Worm (Caenorhabditis elegans): ENCODE data around the gene T25B9.8.

T25B9.8 gene

DNA sequence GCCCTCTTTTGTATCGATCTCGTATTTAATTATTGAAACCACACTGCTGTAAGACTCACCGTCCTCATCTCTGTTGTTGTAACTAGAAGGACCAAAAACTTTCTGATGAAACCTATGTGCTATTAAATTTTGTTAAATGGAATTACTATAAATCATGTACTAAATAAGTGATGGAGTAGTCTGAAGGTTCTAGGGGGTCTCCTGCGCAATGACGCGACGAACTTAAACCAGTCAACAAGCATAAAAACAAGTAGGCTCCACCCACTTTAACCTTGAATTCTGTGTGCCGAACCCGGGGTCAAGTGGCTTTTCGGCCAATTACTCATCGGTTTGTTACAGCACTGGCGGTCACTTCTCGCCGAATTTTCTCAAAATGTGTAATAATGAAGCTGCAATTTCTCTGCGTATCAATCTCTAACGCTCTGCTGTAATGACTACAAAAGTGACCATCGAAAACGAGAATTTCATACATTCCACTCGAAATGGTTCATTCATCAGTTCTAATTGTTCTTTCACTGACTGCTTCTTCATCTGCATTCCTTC, 30.9 kb downstream of the T25B9.8 start, which contains the start of gene grl-21:
Gene grl-21, plus strand, starts transcription at position 464 of the 543 bp plus-strand sequence.
- TF ChIP-seq ceh-48 (tag; optimal IDR thresholded peaks at IDR 0.05) = no peak
- no peak for TF ChIP-seq ceh-45 (GFP tag; IDR thresholded peaks at IDR 0.05)
- TF ChIP-seq elt-2 (tag; optimal IDR thresholded peaks at IDR 0.05) = no peak
- no peak for TF ChIP-seq pros-1 (tag; optimal IDR thresholded peaks at IDR 0.05)
- no peak for TF ChIP-seq sox-2 (GFP tag; IDR thresholded peaks at IDR 0.05)
- TF ChIP-seq lin-11 (tag; optimal IDR thresholded peaks at IDR 0.05) = no peak
- TF ChIP-seq eyg-1 (tag; optimal IDR thresholded peaks at IDR 0.05) = no peak
- no peak for TF ChIP-seq ref-2 (tag; optimal IDR thresholded peaks at IDR 0.05)
- no peak for TF ChIP-seq ceh-24 (tag; optimal IDR thresholded peaks at IDR 0.05)
- TF ChIP-seq hlh-13 (GFP tag; optimal IDR thresholded peaks at IDR 0.05) = no peak

DNA sequence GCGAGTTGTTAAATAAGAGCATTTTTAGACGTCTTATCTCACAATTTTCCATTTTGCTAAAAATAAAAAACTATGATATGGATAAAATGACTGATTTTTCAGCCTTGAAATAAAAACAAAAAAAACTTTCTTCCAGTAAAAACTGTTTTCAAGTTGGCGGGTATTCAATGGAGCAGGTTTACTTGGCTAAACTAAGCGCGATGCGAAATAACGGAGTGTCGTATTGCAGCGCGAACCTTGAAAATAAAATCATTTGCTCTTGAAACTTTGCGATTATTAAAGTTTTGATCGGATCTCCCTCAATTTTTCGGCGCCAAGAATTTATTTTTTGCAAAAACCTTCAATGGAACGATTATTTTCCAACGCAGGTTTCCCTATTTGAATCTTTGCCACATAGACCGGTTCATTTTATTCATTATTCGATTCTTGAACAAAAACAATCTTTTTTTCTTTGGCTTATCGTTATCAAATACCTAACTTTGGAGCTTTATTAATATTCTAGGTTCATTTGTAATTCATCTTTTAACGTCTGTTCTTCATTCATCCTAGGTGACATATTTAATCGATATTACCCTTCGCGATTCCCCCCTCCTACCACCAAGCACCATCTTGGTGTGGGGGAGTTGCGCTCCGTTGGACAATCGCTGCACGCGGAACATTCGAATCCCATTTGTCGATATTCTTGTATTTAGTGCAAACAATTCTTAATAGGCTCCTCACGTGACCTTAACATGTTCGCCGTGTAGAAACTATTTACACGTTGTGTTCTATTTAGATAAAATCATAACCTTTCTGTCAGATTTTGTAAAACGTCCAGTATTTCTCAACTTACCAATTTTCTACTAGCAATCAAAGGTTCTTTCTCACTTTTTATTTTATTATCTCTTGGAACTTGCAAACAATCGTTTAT, 33.2 kb downstream of the T25B9.8 start, which contains the start of the genes orc-5 and cyb-1:
Gene orc-5, minus strand, starts transcription at position 62 of the 910 bp plus-strand sequence.
Gene cyb-1, plus strand, starts transcription at position 690 of the 910 bp plus-strand sequence.
- TF ChIP-seq K02D7.2 (tag; optimal IDR thresholded peaks at IDR 0.05) (no peak), hlh-30 (tag; optimal IDR thresholded peaks at IDR 0.05; ENCODE audit: insufficient read depth) (peak; percentile 62), ceh-48 (tag; optimal IDR thresholded peaks at IDR 0.05) (peak; percentile 66), nfya-1 (tag; optimal IDR thresholded peaks at IDR 0.05) (peak; percentile 44), unc-42 (tag; optimal IDR thresholded peaks at IDR 0.05) (peak; percentile 23), pax-1 (tag; optimal IDR thresholded peaks at IDR 0.05) (peak; percentile 58), pag-3 (tag; optimal IDR thresholded peaks at IDR 0.05; ENCODE audit: borderline replicate concordance) (no peak), ztf-16 (tag; optimal IDR thresholded peaks at IDR 0.05) (no peak), ceh-31 (tag; optimal IDR thresholded peaks at IDR 0.05) (no peak), unc-3 (GFP tag; conservative IDR thresholded peaks at IDR 0.05) (no peak), unc-3 (tag; optimal IDR thresholded peaks at IDR 0.05) (no peak), nhr-232 (tag; optimal IDR thresholded peaks at IDR 0.05) (no peak), dve-1 (tag; optimal IDR thresholded peaks at IDR 0.05) (peak; percentile 3), unc-55 (GFP tag; optimal IDR thresholded peaks at IDR 0.05) (no peak), npax-4 (tag; optimal IDR thresholded peaks at IDR 0.05) (no peak), ceh-19 (GFP tag; optimal IDR thresholded peaks at IDR 0.05) (no peak)

DNA sequence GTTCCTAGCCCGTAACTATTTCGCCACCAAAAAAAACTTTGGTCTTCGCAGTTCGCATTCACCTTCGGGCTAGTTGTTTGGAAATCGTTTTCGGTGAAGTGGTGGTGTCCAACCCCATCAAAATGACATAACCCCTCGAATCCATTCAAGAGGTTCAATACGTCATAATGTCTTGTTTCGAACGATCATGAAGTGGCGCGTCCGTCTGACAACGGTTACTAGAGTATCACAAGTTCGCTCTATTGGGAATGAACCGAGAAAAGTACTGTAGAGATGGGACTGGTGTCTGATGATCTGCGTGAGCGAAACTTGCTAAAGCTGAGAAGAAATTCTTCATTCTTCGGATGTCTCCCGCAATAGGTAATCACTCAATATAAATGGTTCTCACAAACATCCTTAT, 40.3 kb downstream of the T25B9.8 start, which contains the start of gene ZC168.2:
Gene ZC168.2, plus strand, starts transcription at position 301 of the 400 bp plus-strand sequence.
- TF ChIP-seq gmeb-2 (tag; optimal IDR thresholded peaks at IDR 0.05) (no peak), ttx-3 (tag; optimal IDR thresholded peaks at IDR 0.05) (no peak), elt-2 (tag; optimal IDR thresholded peaks at IDR 0.05) (no peak), K02D7.2 (tag; optimal IDR thresholded peaks at IDR 0.05) (no peak), nhr-11 (tag; optimal IDR thresholded peaks at IDR 0.05) (no peak), mec-3 (tag; optimal IDR thresholded peaks at IDR 0.05; ENCODE audit: borderline replicate concordance) (no peak), unc-86 (tag; optimal IDR thresholded peaks at IDR 0.05) (no peak)

DNA sequence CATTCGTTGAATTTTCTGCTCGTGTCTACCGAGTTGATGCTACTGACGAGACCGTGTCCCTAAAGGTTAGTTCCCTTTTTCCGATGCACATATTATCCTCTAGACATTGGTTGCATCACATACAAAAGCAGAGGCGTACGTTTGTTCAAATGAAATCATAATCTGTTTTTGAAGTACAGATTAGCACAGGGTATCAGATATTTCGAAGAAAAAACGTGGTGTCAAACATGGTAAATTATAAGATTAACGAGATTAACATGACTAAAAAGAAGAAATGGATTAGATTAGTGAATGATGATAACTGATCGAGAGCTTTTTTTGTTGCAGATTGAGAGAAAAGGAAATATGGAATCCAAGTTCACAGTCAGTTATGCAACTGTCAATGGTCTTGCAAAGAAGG, 49.1 kb downstream of the T25B9.8 start:
- TF ChIP-seq C38D4.7 (GFP tag; optimal IDR thresholded peaks at IDR 0.05) (no peak), ceh-34 (tag; optimal IDR thresholded peaks at IDR 0.05) (no peak), syd-9 (tag; optimal IDR thresholded peaks at IDR 0.05) (no peak), odd-2 (tag; optimal IDR thresholded peaks at IDR 0.05) (no peak), elt-2 (tag; optimal IDR thresholded peaks at IDR 0.05) (no peak), ahr-1 (tag; optimal IDR thresholded peaks at IDR 0.05) (no peak), zip-5 (tag; optimal IDR thresholded peaks at IDR 0.05) (no peak), ttx-3 (tag; optimal IDR thresholded peaks at IDR 0.05) (no peak), pha-4 (tag; optimal IDR thresholded peaks at IDR 0.05) (no peak), pag-3 (tag; optimal IDR thresholded peaks at IDR 0.05; ENCODE audit: borderline replicate concordance) (no peak), fax-1 (tag; optimal IDR thresholded peaks at IDR 0.05) (no peak), hlh-13 (GFP tag; optimal IDR thresholded peaks at IDR 0.05) (no peak), ceh-24 (tag; optimal IDR thresholded peaks at IDR 0.05) (no peak), ceh-18 (tag; optimal IDR thresholded peaks at IDR 0.05) (no peak), ceh-30 (tag; optimal IDR thresholded peaks at IDR 0.05) (no peak), lin-11 (tag; optimal IDR thresholded peaks at IDR 0.05) (no peak), ets-4 (tag; optimal IDR thresholded peaks at IDR 0.05) (no peak), nfya-1 (tag; optimal IDR thresholded peaks at IDR 0.05) (no peak), hlh-15 (tag; optimal IDR thresholded peaks at IDR 0.05) (no peak), ceh-9 (tag; optimal IDR thresholded peaks at IDR 0.05) (no peak)
